Worm (Caenorhabditis elegans) whole organism, late embryonic: ENCODE data around the gene C06G1.1.

Experiments
- C38D4.7 ChIP-seq: fragments of 200-800 bp; sonication (Bioruptor generic); optimal IDR thresholded peaks from 2 replicates; lab custom pipeline; 2018; ENCODE audit warnings: mild to moderate bottlenecking, missing genetic modification characterization, moderate library complexity, missing compliant biosample characterization
- K09A11.1 ChIP-seq: sonication (generic microtip); optimal IDR thresholded peaks from 2 replicates; lab custom pipeline; 2017; ENCODE audit warnings: antibody characterized with exemption, mild to moderate bottlenecking, missing genetic modification characterization, missing compliant biosample characterization; ENCODE audit not compliant: insufficient read depth
- T23F11.4 ChIP-seq: fragments of 200-800 bp; sonication (Bioruptor generic); optimal IDR thresholded peaks from 2 replicates; lab custom pipeline; 2018; ENCODE audit warnings: mild to moderate bottlenecking, missing genetic modification characterization, missing compliant biosample characterization
- ama-1 ChIP-seq: fragments of 150-350 bp; optimal IDR thresholded peaks from 2 replicates; lab custom pipeline; 2014
- ceh-14 ChIP-seq: sonication (generic microtip); optimal IDR thresholded peaks from 2 replicates; lab custom pipeline; 2016; ENCODE audit warnings: missing genotype, missing genetic modification characterization, missing compliant biosample characterization
- ceh-18 ChIP-seq: sonication (generic microtip); optimal IDR thresholded peaks from 2 replicates; lab custom pipeline; 2016; ENCODE audit warnings: missing genetic modification characterization, missing compliant biosample characterization
- ceh-2 ChIP-seq: sonication (generic microtip); optimal IDR thresholded peaks from 2 replicates; lab custom pipeline; 2016; ENCODE audit warnings: missing genotype, missing genetic modification characterization, missing compliant biosample characterization
- ceh-22 ChIP-seq: sonication (generic microtip); optimal IDR thresholded peaks from 2 replicates; lab custom pipeline; 2017; ENCODE audit warnings: missing biosample characterization, missing genetic modification characterization
- ceh-24 ChIP-seq: sonication (generic microtip); optimal IDR thresholded peaks from 2 replicates; lab custom pipeline; 2016; ENCODE audit warnings: mild to moderate bottlenecking, missing genetic modification characterization, missing compliant biosample characterization
- ceh-30 ChIP-seq: fragments of 150-350 bp; optimal IDR thresholded peaks from 2 replicates; lab custom pipeline; 2014; ENCODE audit warnings: missing biosample characterization, missing genetic modification characterization
- ceh-31 ChIP-seq: sonication (generic microtip); optimal IDR thresholded peaks from 2 replicates; lab custom pipeline; 2016; ENCODE audit warnings: missing genetic modification characterization, missing compliant biosample characterization
- ceh-48 ChIP-seq: sonication (generic microtip); optimal IDR thresholded peaks from 2 replicates; lab custom pipeline; 2016; ENCODE audit warnings: missing genetic modification characterization, inconsistent platforms, missing compliant biosample characterization
- elt-4 ChIP-seq: sonication (generic microtip); optimal IDR thresholded peaks from 2 replicates; lab custom pipeline; 2016; ENCODE audit warnings: missing genetic modification characterization, missing compliant biosample characterization
- ets-4 ChIP-seq: sonication (generic microtip); optimal IDR thresholded peaks from 2 replicates; lab custom pipeline; 2016; ENCODE audit warnings: missing genetic modification characterization, missing compliant biosample characterization
- fkh-10 ChIP-seq: fragments of 150-350 bp; optimal IDR thresholded peaks from 2 replicates; lab custom pipeline; 2014; ENCODE audit warnings: missing biosample characterization, missing genetic modification reagents, missing genetic modification characterization
- hlh-13 ChIP-seq: fragments of 200-800 bp; sonication (Bioruptor generic); optimal IDR thresholded peaks from 2 replicates; lab custom pipeline; 2018; ENCODE audit warnings: mild to moderate bottlenecking, missing genetic modification characterization, missing compliant biosample characterization
- hlh-15 ChIP-seq: sonication (generic microtip); optimal IDR thresholded peaks from 2 replicates; lab custom pipeline; 2016; ENCODE audit warnings: missing genetic modification characterization, missing compliant biosample characterization
- hlh-30 ChIP-seq: sonication (generic microtip); optimal IDR thresholded peaks from 2 replicates; lab custom pipeline; 2017; ENCODE audit warnings: antibody characterized with exemption, missing genetic modification characterization, missing compliant biosample characterization; ENCODE audit not compliant: insufficient read depth
- hlh-8 ChIP-seq: sonication (generic microtip); optimal IDR thresholded peaks from 2 replicates; lab custom pipeline; 2016; ENCODE audit warnings: missing genotype, missing genetic modification characterization, missing compliant biosample characterization
- madf-2 ChIP-seq: sonication (generic microtip); optimal IDR thresholded peaks from 2 replicates; lab custom pipeline; 2017; ENCODE audit warnings: missing genetic modification characterization, missing compliant biosample characterization
- mec-3 ChIP-seq: sonication (generic microtip); optimal IDR thresholded peaks from 2 replicates; lab custom pipeline; 2016; ENCODE audit warnings: borderline replicate concordance, missing genetic modification characterization, missing compliant biosample characterization
- nhr-11 ChIP-seq: fragments of 150-350 bp; optimal IDR thresholded peaks from 2 replicates; lab custom pipeline; 2014; ENCODE audit warnings: missing biosample characterization, missing genetic modification characterization
- nhr-232 ChIP-seq: sonication (generic microtip); optimal IDR thresholded peaks from 2 replicates; lab custom pipeline; 2016; ENCODE audit warnings: missing genetic modification characterization, missing compliant biosample characterization
- npax-4 ChIP-seq: sonication (generic microtip); optimal IDR thresholded peaks from 2 replicates; lab custom pipeline; 2016; ENCODE audit warnings: missing genetic modification characterization, missing compliant biosample characterization
- odd-2 ChIP-seq: sonication (generic microtip); optimal IDR thresholded peaks from 2 replicates; lab custom pipeline; 2017; ENCODE audit warnings: antibody characterized with exemption, mild to moderate bottlenecking, missing genetic modification characterization, missing compliant biosample characterization
- pag-3 ChIP-seq: sonication (generic microtip); optimal IDR thresholded peaks from 2 replicates; lab custom pipeline; 2016; ENCODE audit warnings: missing compliant biosample characterization, missing genetic modification characterization, borderline replicate concordance
- pax-1 ChIP-seq: fragments of 150-350 bp; optimal IDR thresholded peaks from 2 replicates; lab custom pipeline; 2014; ENCODE audit warnings: missing biosample characterization, missing genetic modification characterization
- pha-2 ChIP-seq: sonication (generic microtip); optimal IDR thresholded peaks from 2 replicates; lab custom pipeline; 2017; ENCODE audit warnings: mild to moderate bottlenecking, missing genetic modification characterization, missing compliant biosample characterization
- pha-4 ChIP-seq: fragments of 150-350 bp; optimal IDR thresholded peaks from 2 replicates; lab custom pipeline; 2018; ENCODE audit warnings: missing biosample characterization, missing genetic modification reagents, missing genetic modification characterization
- ref-2 ChIP-seq: sonication (generic microtip); optimal IDR thresholded peaks from 2 replicates; lab custom pipeline; 2016; ENCODE audit warnings: missing genetic modification characterization, missing compliant biosample characterization
- sdc-2 ChIP-seq: sonication (generic microtip); optimal IDR thresholded peaks from 2 replicates; lab custom pipeline; 2016; ENCODE audit warnings: missing genotype, missing genetic modification characterization, missing compliant biosample characterization
- sox-2 ChIP-seq: fragments of 200-800 bp; sonication (Bioruptor generic); IDR thresholded peaks from 2 replicates; pipeline ENCODE4 v1.3.6; 2022; ENCODE audit warnings: missing genetic modification reagents, missing genetic modification characterization, missing compliant biosample characterization
- sox-4 ChIP-seq: sonication (generic microtip); optimal IDR thresholded peaks from 2 replicates; lab custom pipeline; 2017; ENCODE audit warnings: mild to moderate bottlenecking, missing genetic modification characterization, inconsistent platforms, missing compliant biosample characterization
- syd-9 ChIP-seq: sonication (generic microtip); optimal IDR thresholded peaks from 2 replicates; lab custom pipeline; 2016; ENCODE audit warnings: mild to moderate bottlenecking, missing genetic modification characterization, moderate library complexity, missing compliant biosample characterization
- tbx-2 ChIP-seq: sonication (generic microtip); optimal IDR thresholded peaks from 2 replicates; lab custom pipeline; 2016; ENCODE audit warnings: missing genetic modification characterization, missing compliant biosample characterization
- tbx-7 ChIP-seq: sonication (generic microtip); optimal IDR thresholded peaks from 2 replicates; lab custom pipeline; 2016; ENCODE audit warnings: missing genotype, missing genetic modification characterization, missing compliant biosample characterization
- unc-3 ChIP-seq, 2 experiments: fragments of 200-800 bp in 1 of 2; sonication (Bioruptor generic) in 1 of 2; sonication (generic microtip) in 1 of 2; conservative IDR thresholded peaks in 1 of 2; optimal IDR thresholded peaks in 1 of 2; 2 replicates each; pipeline versions ENCODE4 v1.3.6 to Lab custom; 2016 to 2022; ENCODE audit warnings: missing compliant biosample characterization in 2 of 2, missing genetic modification characterization in 2 of 2, missing genetic modification reagents in 1 of 2
- unc-86 ChIP-seq: sonication (generic microtip); optimal IDR thresholded peaks from 2 replicates; lab custom pipeline; 2016; ENCODE audit warnings: missing genetic modification characterization, missing compliant biosample characterization
- zip-5 ChIP-seq: sonication (generic microtip); optimal IDR thresholded peaks from 2 replicates; lab custom pipeline; 2016; ENCODE audit warnings: missing genetic modification characterization, missing compliant biosample characterization

Gene C06G1.1

DNA sequence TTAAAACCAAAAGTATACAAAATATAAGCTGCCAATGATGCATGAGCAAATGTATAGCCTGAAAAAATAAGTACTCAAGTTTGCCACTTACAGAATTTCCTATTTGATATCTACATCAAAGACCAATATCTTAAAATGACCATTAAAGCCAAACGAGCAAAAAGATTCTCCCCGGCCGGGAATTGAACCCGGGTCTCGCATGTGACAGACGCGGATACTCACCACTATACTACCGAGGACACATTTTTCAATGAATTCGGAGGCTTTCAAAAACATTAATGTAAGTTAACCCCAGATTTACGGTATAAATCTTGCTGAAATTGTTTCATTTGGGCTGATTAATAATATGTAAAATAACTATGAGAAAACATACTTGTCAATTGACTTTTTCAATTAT lies 15.0 kb upstream of the C06G1.1 start:
- TF ChIP-seq tbx-7 (tag; lab: Kevin White, UChicago): no peak
- no peak for TF ChIP-seq pha-2 (tag; lab: Kevin White, UChicago)
- no peak for TF ChIP-seq unc-3 (GFP tag; conservative IDR thresholded peaks at IDR 0.05; lab: Robert Waterston, UW)
- TF ChIP-seq unc-3 (tag; optimal IDR thresholded peaks at IDR 0.05; lab: Kevin White, UChicago): no peak
- TF ChIP-seq sox-2: no peak
- no peak for TF ChIP-seq K09A11.1 (tag; lab: Kevin White, UChicago)
- TF ChIP-seq hlh-15 (tag; lab: Kevin White, UChicago): no peak

DNA sequence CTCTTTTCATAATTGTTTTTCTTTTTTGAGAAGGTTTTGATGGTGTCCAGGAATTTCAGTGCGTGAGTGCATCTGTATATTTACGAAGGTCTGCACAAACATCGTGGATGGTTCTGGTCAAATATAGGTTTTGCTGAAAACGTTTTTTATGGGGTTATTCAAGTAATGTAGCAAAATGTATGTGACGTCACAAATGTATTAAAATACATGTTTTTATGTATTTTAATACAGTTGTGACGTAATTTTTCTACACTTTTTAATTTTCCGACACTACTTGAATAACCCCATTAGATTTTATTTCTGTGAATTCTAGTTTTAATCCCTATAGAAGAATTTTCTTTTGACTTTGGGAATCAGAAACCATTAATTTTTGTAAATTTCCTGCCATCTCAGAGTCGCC lies 14.4 kb upstream of the C06G1.1 start:
- no peak for TF ChIP-seq T23F11.4 (GFP tag; lab: Kevin White, UChicago)
- no peak for TF ChIP-seq mec-3
- TF ChIP-seq tbx-2 (tag; lab: Kevin White, UChicago): no peak
- TF ChIP-seq pax-1: no peak
- no peak for TF ChIP-seq madf-2 (tag; lab: Kevin White, UChicago)
- TF ChIP-seq syd-9 (tag; lab: Kevin White, UChicago): no peak
- no peak for TF ChIP-seq sox-4
- no peak for TF ChIP-seq hlh-13 (GFP tag; lab: Kevin White, UChicago)
- TF ChIP-seq unc-86 (tag; lab: Kevin White, UChicago): no peak
- no peak for TF ChIP-seq ceh-48 (tag; lab: Kevin White, UChicago)
- no peak for TF ChIP-seq tbx-7 (tag; lab: Kevin White, UChicago)
- no peak for TF ChIP-seq hlh-30 (tag; lab: Kevin White, UChicago)
- no peak for TF ChIP-seq ref-2 (tag; lab: Kevin White, UChicago)
- TF ChIP-seq elt-4 (tag; lab: Kevin White, UChicago): no peak
- no peak for TF ChIP-seq fkh-10 (GFP tag; lab: Kevin White, UChicago)
- no peak for TF ChIP-seq sdc-2 (tag; lab: Kevin White, UChicago)
- no peak for TF ChIP-seq ceh-31 (tag; lab: Kevin White, UChicago)
- no peak for TF ChIP-seq ceh-22 (tag; lab: Kevin White, UChicago)
- no peak for TF ChIP-seq pha-4 (tag; lab: Kevin White, UChicago)
- TF ChIP-seq, all 69 proteins: peak for 0

DNA sequence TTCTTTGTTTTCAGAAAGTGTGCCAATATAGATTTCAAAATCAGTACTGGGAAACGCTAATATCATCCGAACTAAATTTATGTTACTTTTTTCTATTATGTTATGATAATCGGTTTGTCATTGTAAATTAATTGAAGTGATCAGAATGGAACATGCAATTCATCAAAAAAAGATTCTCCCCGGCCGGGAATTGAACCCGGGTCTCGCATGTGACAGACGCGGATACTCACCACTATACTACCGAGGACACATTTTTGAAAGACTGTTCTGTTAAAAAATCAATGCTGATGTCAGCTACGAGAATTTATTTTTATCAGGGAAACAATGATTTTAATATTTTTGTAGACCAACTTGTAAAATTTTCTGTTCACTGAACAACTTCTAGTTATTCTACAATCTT lies 14.0 kb upstream of the C06G1.1 start:
- TF ChIP-seq pha-2 (tag; lab: Kevin White, UChicago) (no peak), ceh-18 (tag; lab: Kevin White, UChicago) (no peak), tbx-7 (tag; lab: Kevin White, UChicago) (no peak), npax-4 (tag; lab: Kevin White, UChicago) (no peak), pag-3 (no peak), hlh-15 (tag; lab: Kevin White, UChicago) (no peak), C38D4.7 (GFP tag; lab: Kevin White, UChicago) (no peak), syd-9 (tag; lab: Kevin White, UChicago) (no peak), ceh-2 (tag; lab: Kevin White, UChicago) (no peak)

DNA sequence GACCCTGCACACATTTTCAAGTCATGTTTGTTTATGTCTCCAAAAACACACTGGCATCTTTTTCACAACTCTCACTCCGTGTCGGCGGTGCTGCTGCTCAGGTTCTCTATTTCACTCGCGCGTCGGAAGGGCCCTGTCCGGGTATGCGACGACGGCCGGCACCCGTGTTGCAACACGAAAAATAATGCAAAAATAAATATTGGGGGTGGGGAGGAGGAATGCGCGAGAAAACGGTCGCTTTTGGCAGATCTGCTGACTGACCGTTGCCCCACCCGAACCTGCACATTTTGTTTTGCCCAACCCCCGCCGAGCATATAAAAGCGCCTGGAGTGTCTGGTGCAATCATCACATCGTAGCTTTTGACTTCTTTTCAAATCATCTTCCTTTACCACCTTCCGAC lies 11.7 kb upstream of the C06G1.1 start, which contains the start of gene cpg-19:
TSS of gene cpg-19 (plus strand) at position 341 of the 400 bp plus-strand sequence.
- TF ChIP-seq ceh-30 (no peak), ceh-14 (no peak), zip-5 (tag; lab: Kevin White, UChicago) (no peak), nhr-11 (tag; lab: Kevin White, UChicago) (no peak), unc-86 (tag; lab: Kevin White, UChicago) (no peak), hlh-15 (tag; lab: Kevin White, UChicago) (no peak), ets-4 (tag; lab: Kevin White, UChicago) (no peak), ref-2 (tag; lab: Kevin White, UChicago) (no peak), ceh-24 (tag; lab: Kevin White, UChicago) (no peak), ama-1 (lab: Kevin White, UChicago) (no peak), nhr-232 (tag; lab: Kevin White, UChicago) (no peak), unc-3 (GFP tag; conservative IDR thresholded peaks at IDR 0.05; lab: Robert Waterston, UW) (no peak), unc-3 (tag; optimal IDR thresholded peaks at IDR 0.05; lab: Kevin White, UChicago) (no peak), hlh-30 (tag; lab: Kevin White, UChicago) (no peak), pag-3 (no peak), odd-2 (tag; lab: Kevin White, UChicago) (no peak), hlh-8 (no peak), ceh-18 (tag; lab: Kevin White, UChicago) (no peak), sdc-2 (tag; lab: Kevin White, UChicago) (no peak)
